Fruit fly (Drosophila melanogaster) whole organism, embryonic: ENCODE measurements around the gene SkpD.

Experiments used
- B-H1 ChIP-seq: fragments of 200-800 bp; sonication (Bioruptor generic); IDR thresholded peaks from 3 replicates; pipeline ENCODE4 v1.3.6; 2022; ENCODE audit warnings: missing biosample characterization, missing genetic modification characterization
- Bdp1 ChIP-seq: fragments of 200-800 bp; sonication (Bioruptor generic); optimal IDR thresholded peaks from 3 replicates; lab custom pipeline; 2016; ENCODE audit warnings: missing biosample characterization, missing genetic modification characterization
- CG10321 ChIP-seq: fragments of 200-800 bp; sonication (Bioruptor generic); IDR thresholded peaks from 2 replicates; pipeline ENCODE4 v1.3.6; 2022; ENCODE audit warnings: missing biosample characterization, missing genetic modification characterization
- CG11093 ChIP-seq: fragments of 200-800 bp; sonication (Bioruptor generic); IDR thresholded peaks from 3 replicates; pipeline ENCODE4 v1.3.6; 2022; ENCODE audit warnings: missing biosample characterization, missing genetic modification characterization
- CG11696 ChIP-seq: fragments of 200-800 bp; sonication (Bioruptor generic); IDR thresholded peaks from 2 replicates; pipeline ENCODE4 v1.3.6; 2022; ENCODE audit warnings: missing biosample characterization, missing genetic modification characterization
- CG12104 ChIP-seq: fragments of 200-800 bp; sonication (Bioruptor generic); optimal IDR thresholded peaks from 3 replicates; lab custom pipeline; 2016; ENCODE audit warnings: missing biosample characterization, missing genetic modification characterization
- CG12744 ChIP-seq: fragments of 200-800 bp; sonication (Bioruptor generic); optimal IDR thresholded peaks from 2 replicates; lab custom pipeline; 2016; ENCODE audit warnings: missing biosample characterization, missing genetic modification characterization
- CG13894 ChIP-seq: fragments of 200-800 bp; sonication (Bioruptor generic); optimal IDR thresholded peaks from 3 replicates; lab custom pipeline; 2018; ENCODE audit warnings: missing biosample characterization, mild to moderate bottlenecking, missing genetic modification characterization, moderate library complexity
- CG15514 ChIP-seq: fragments of 200-800 bp; sonication (Bioruptor generic); optimal IDR thresholded peaks from 3 replicates; lab custom pipeline; 2017; ENCODE audit warnings: missing biosample characterization, missing genetic modification characterization, mild to moderate bottlenecking, moderate library complexity, missing genetic modification reagents
- CG17186 ChIP-seq: fragments of 200-800 bp; sonication (Bioruptor generic); optimal IDR thresholded peaks from 3 replicates; lab custom pipeline; 2017; ENCODE audit warnings: missing biosample characterization, missing genetic modification reagents, missing genetic modification characterization
- CG17612 ChIP-seq: fragments of 200-800 bp; sonication (Bioruptor generic); IDR thresholded peaks from 2 replicates; pipeline ENCODE4 v1.3.6; 2022; ENCODE audit warnings: missing biosample characterization, missing genetic modification characterization
- CG17829 ChIP-seq: fragments of 200-800 bp; optimal IDR thresholded peaks from 2 replicates; lab custom pipeline; 2019; ENCODE audit warnings: missing biosample characterization, mild to moderate bottlenecking, missing genetic modification characterization, moderate library complexity
- CG2129 ChIP-seq: fragments of 200-800 bp; sonication (Bioruptor generic); IDR thresholded peaks from 2 replicates; pipeline ENCODE4 v1.3.6; 2022; ENCODE audit warnings: missing biosample characterization, missing genetic modification characterization; ENCODE audit not compliant: partially characterized antibody
- CG2202 ChIP-seq: fragments of 200-800 bp; sonication (Bioruptor generic); optimal IDR thresholded peaks from 2 replicates; lab custom pipeline; 2018; ENCODE audit warnings: missing biosample characterization, mild to moderate bottlenecking, missing genetic modification characterization
- CG2678 ChIP-seq: fragments of 200-800 bp; sonication (Bioruptor generic); optimal IDR thresholded peaks from 3 replicates; lab custom pipeline; 2019; ENCODE audit warnings: missing biosample characterization, mild to moderate bottlenecking, missing genetic modification characterization, moderate library complexity
- CG31224 ChIP-seq: fragments of 200-800 bp; sonication (Bioruptor generic); IDR thresholded peaks from 2 replicates; pipeline ENCODE4 v1.3.6; 2022; ENCODE audit warnings: missing biosample characterization, missing genetic modification characterization
- CG3726 ChIP-seq: fragments of 200-800 bp; sonication (Bioruptor generic); IDR thresholded peaks from 3 replicates; pipeline ENCODE4, ENCODE4 v1.3.6; 2022; ENCODE audit warnings: missing biosample characterization, missing genetic modification characterization
- CG4282 ChIP-seq: fragments of 200-800 bp; sonication (Bioruptor generic); optimal IDR thresholded peaks from 2 replicates; lab custom pipeline; 2016; ENCODE audit warnings: missing biosample characterization, missing genetic modification characterization
- CG43689 ChIP-seq: fragments of 200-800 bp; sonication (Bioruptor generic); IDR thresholded peaks from 2 replicates; pipeline ENCODE4 v1.3.6; 2022; ENCODE audit warnings: missing biosample characterization, missing genetic modification characterization
- CG7271 ChIP-seq: fragments of 200-800 bp; sonication (Bioruptor generic); optimal IDR thresholded peaks from 2 replicates; lab custom pipeline; 2018; ENCODE audit warnings: missing biosample characterization, mild to moderate bottlenecking, missing genetic modification characterization, moderate library complexity
- CG9215 ChIP-seq: fragments of 200-800 bp; sonication (Bioruptor generic); IDR thresholded peaks from 2 replicates; pipeline ENCODE4 v1.3.6; 2022; ENCODE audit warnings: missing biosample characterization, missing genetic modification characterization
- CG9437 ChIP-seq: fragments of 200-800 bp; sonication (Bioruptor generic); optimal IDR thresholded peaks from 2 replicates; lab custom pipeline; 2018; ENCODE audit warnings: missing biosample characterization, mild to moderate bottlenecking, missing genetic modification characterization
- CTCF ChIP-seq: fragments of 200-800 bp; sonication (Bioruptor generic); optimal IDR thresholded peaks from 2 replicates; lab custom pipeline; 2017; ENCODE audit warnings: missing biosample characterization, mild to moderate bottlenecking, missing genetic modification characterization, moderate library complexity
- Dip3 ChIP-seq: fragments of 200-800 bp; sonication (Bioruptor generic); optimal IDR thresholded peaks from 3 replicates; lab custom pipeline; 2016; ENCODE audit warnings: missing biosample characterization, missing genetic modification characterization
- Ets65A ChIP-seq: fragments of 200-800 bp; sonication (Bioruptor generic); peaks from one replicate; lab custom pipeline; 2016; ENCODE audit warnings: missing biosample characterization, missing genetic modification characterization
- H15 ChIP-seq: fragments of 200-800 bp; sonication (Bioruptor generic); IDR thresholded peaks from 3 replicates; pipeline ENCODE4 v1.3.6; 2022; ENCODE audit warnings: missing biosample characterization, missing genetic modification characterization
- HmgD ChIP-seq: fragments of 200-800 bp; sonication (Bioruptor generic); optimal IDR thresholded peaks from 3 replicates; lab custom pipeline; 2016; ENCODE audit warnings: missing biosample characterization, missing genetic modification characterization
- Hr3 ChIP-seq: fragments of 200-800 bp; sonication (Bioruptor generic); optimal IDR thresholded peaks from 3 replicates; lab custom pipeline; 2016; ENCODE audit warnings: missing biosample characterization, missing genetic modification characterization
- Hr78 ChIP-seq, 2 experiments: fragments of 200-800 bp in 1 of 2; fragments of >200 bp in 1 of 2; sonication (Bioruptor generic) in 1 of 2; optimal IDR thresholded peaks; 2 replicates each; lab custom pipeline; 2017 to 2019; ENCODE audit warnings: missing biosample characterization in 2 of 2, missing genetic modification characterization in 2 of 2, mild to moderate bottlenecking in 1 of 2, moderate library complexity in 1 of 2
- Lhr ChIP-seq: fragments of 200-800 bp; sonication (Bioruptor generic); optimal IDR thresholded peaks from 3 replicates; lab custom pipeline; 2017; ENCODE audit warnings: mild to moderate bottlenecking, missing biosample characterization, missing genetic modification reagents, missing genetic modification characterization
- Tbp ChIP-seq: fragments of >200 bp; optimal IDR thresholded peaks from 2 replicates; lab custom pipeline; 2018; ENCODE audit warnings: missing biosample characterization, missing genetic modification characterization
- al ChIP-seq: fragments of 200-800 bp; sonication (Bioruptor generic); IDR thresholded peaks from 2 replicates; pipeline ENCODE4 v1.3.6; 2022; ENCODE audit warnings: missing biosample characterization, missing genetic modification characterization
- cas ChIP-seq: fragments of 200-800 bp; sonication (Bioruptor generic); IDR thresholded peaks from 2 replicates; pipeline ENCODE4 v1.3.6; 2022; ENCODE audit warnings: missing biosample characterization, missing genetic modification characterization
- croc ChIP-seq: fragments of 200-800 bp; sonication (Bioruptor generic); conservative IDR thresholded peaks from 3 replicates; pipeline ENCODE4 v1.3.6; 2022; ENCODE audit warnings: missing biosample characterization, missing genetic modification characterization
- en ChIP-seq: fragments of 200-800 bp; sonication (Bioruptor generic); optimal IDR thresholded peaks from 2 replicates; lab custom pipeline; 2016; ENCODE audit warnings: missing biosample characterization, missing genetic modification characterization
- esg ChIP-seq: fragments of 200-800 bp; sonication (Bioruptor generic); conservative IDR thresholded peaks from 2 replicates; pipeline ENCODE4 v1.3.6; 2022; ENCODE audit warnings: missing biosample characterization, missing genetic modification characterization
- gsb ChIP-seq: fragments of 200-800 bp; sonication (Bioruptor generic); IDR thresholded peaks from 2 replicates; pipeline ENCODE4 v1.3.6; 2022; ENCODE audit warnings: missing biosample characterization, missing genetic modification characterization
- ham ChIP-seq: fragments of 200-800 bp; sonication (Bioruptor generic); IDR thresholded peaks from 2 replicates; pipeline ENCODE4 v1.3.6; 2022; ENCODE audit warnings: missing biosample characterization, missing genetic modification characterization
- hb ChIP-seq: fragments of 200-800 bp; sonication (Bioruptor generic); IDR thresholded peaks from 3 replicates; pipeline ENCODE4 v1.3.6; 2022; ENCODE audit warnings: missing biosample characterization, missing genetic modification characterization; ENCODE audit not compliant: partially characterized antibody
- hkb ChIP-seq, 2 experiments: fragments of 200-800 bp in 1 of 2; fragments of >200 bp in 1 of 2; sonication (Bioruptor generic) in 1 of 2; IDR thresholded peaks in 1 of 2; optimal IDR thresholded peaks in 1 of 2; 2 replicates each; pipeline versions ENCODE4 v1.3.6 to Lab custom; 2017 to 2022; ENCODE audit warnings: missing biosample characterization in 1 of 2, missing genetic modification characterization in 1 of 2
- ind ChIP-seq: fragments of 200-800 bp; sonication (Bioruptor generic); optimal IDR thresholded peaks from 3 replicates; lab custom pipeline; 2016; ENCODE audit warnings: missing biosample characterization, missing genetic modification characterization
- insv ChIP-seq, 2 experiments: fragments of 200-800 bp; sonication (Bioruptor generic); optimal IDR thresholded peaks; 3 replicates each; lab custom pipeline; 2016 to 2018; ENCODE audit warnings: missing biosample characterization in 2 of 2, missing genetic modification characterization in 2 of 2
- ken ChIP-seq: fragments of 200-800 bp; sonication (Bioruptor generic); IDR thresholded peaks from 3 replicates; pipeline ENCODE4 v1.3.6; 2022; ENCODE audit warnings: missing biosample characterization, missing genetic modification characterization
- knrl ChIP-seq: fragments of 200-800 bp; sonication (Bioruptor generic); IDR thresholded peaks from 3 replicates; pipeline ENCODE4 v1.3.6; 2022; ENCODE audit warnings: missing biosample characterization, missing genetic modification characterization; ENCODE audit not compliant: partially characterized antibody
- mirr ChIP-seq: fragments of 200-800 bp; sonication (Bioruptor generic); optimal IDR thresholded peaks from 3 replicates; lab custom pipeline; 2018; ENCODE audit warnings: missing biosample characterization, mild to moderate bottlenecking, missing genetic modification characterization
- oc ChIP-seq: fragments of 200-800 bp; sonication (Bioruptor generic); optimal IDR thresholded peaks from 2 replicates; lab custom pipeline; 2018; ENCODE audit warnings: missing biosample characterization, mild to moderate bottlenecking, missing genetic modification characterization, moderate library complexity
- salm ChIP-seq: fragments of 200-800 bp; sonication (Bioruptor generic); optimal IDR thresholded peaks from 2 replicates; lab custom pipeline; 2018; ENCODE audit warnings: missing biosample characterization, mild to moderate bottlenecking, missing genetic modification characterization
- sim ChIP-seq: fragments of 200-800 bp; sonication (Bioruptor generic); IDR thresholded peaks from 2 replicates; pipeline ENCODE4 v1.3.6; 2022; ENCODE audit warnings: missing biosample characterization, missing genetic modification characterization
- stwl ChIP-seq: fragments of 200-800 bp; sonication (Bioruptor generic); optimal IDR thresholded peaks from 3 replicates; lab custom pipeline; 2018; ENCODE audit warnings: missing biosample characterization, mild to moderate bottlenecking, missing genetic modification characterization, moderate library complexity
- zfh1 ChIP-seq: fragments of 200-800 bp; sonication (Bioruptor generic); IDR thresholded peaks from 3 replicates; pipeline ENCODE4 v1.3.6; 2022; ENCODE audit warnings: missing biosample characterization, missing genetic modification characterization

The SkpD gene

dm6 chrX:19846701-19847383, 34.3 kb downstream of the SkpD start (continued):
- TF ChIP-seq CG11093 (GFP tag; lab: Robert Waterston, UW) (peak; percentile 94), CG11696 (GFP tag; lab: Robert Waterston, UW) (peak; percentile 82), CG15514 (GFP tag; lab: Kevin White, UChicago) (peak; percentile 78), Bdp1 (peak; percentile 85), CTCF (GFP tag; lab: Kevin White, UChicago) (peak; percentile 59), CG10321 (peak; percentile 40; the same call in 1 of the 2 replicates), croc (GFP tag; lab: Robert Waterston, UW) (peak; percentile 89), H15 (peak; percentile 92), ken (GFP tag; lab: Robert Waterston, UW) (peak; percentile 96), sim (peak; percentile 80), Lhr (peak; percentile 81), cas (GFP tag; lab: Robert Waterston, UW) (peak; percentile 89), en (GFP tag; lab: Kevin White, UChicago) (peak; percentile 88), oc (tag; lab: Kevin White, UChicago) (peak; percentile 91), CG13894 (tag; lab: Kevin White, UChicago) (peak; percentile 82), CG7271 (tag; lab: Kevin White, UChicago) (peak; percentile 41), Tbp (GFP tag; lab: Kevin White, UChicago) (no peak), CG17612 (GFP tag; lab: Robert Waterston, UW) (peak; percentile 71), ham (GFP tag; lab: Robert Waterston, UW) (peak; percentile 78), mirr (GFP tag; lab: Kevin White, UChicago) (peak; percentile 87), knrl (peak; percentile 40; the same call in 1 of the 3 replicates), CG9437 (GFP tag; lab: Kevin White, UChicago) (peak; percentile 86), ind (GFP tag; lab: Kevin White, UChicago) (peak; percentile 93), B-H1 (GFP tag; lab: Robert Waterston, UW) (peak; percentile 93), Hr3 (GFP tag; lab: Kevin White, UChicago) (peak; percentile 94), salm (peak; percentile 81), CG2678 (tag; lab: Kevin White, UChicago) (peak; percentile 94), CG2202 (peak; percentile 91), CG2129 (GFP tag; lab: Robert Waterston, UW) (no peak), CG12744 (GFP tag; lab: Kevin White, UChicago) (peak; percentile 88), al (GFP tag; lab: Robert Waterston, UW) (peak; percentile 85), Dip3 (GFP tag; lab: Kevin White, UChicago) (peak; percentile 73), CG12104 (GFP tag; lab: Kevin White, UChicago) (peak; percentile 86), CG4282 (GFP tag; lab: Kevin White, UChicago) (peak; percentile 83), Ets65A (GFP tag; lab: Kevin White, UChicago) (peak; percentile 99), CG31224 (GFP tag; lab: Robert Waterston, UW) (peak; percentile 86), CG9215 (peak; percentile 85), CG17186 (GFP tag; lab: Kevin White, UChicago) (peak; percentile 79), CG3726 (GFP tag; lab: Robert Waterston, UW) (peak; percentile 92), hkb (optimal IDR thresholded peaks at IDR 0.05; lab: Kevin White, UChicago) (no peak), hkb (GFP tag; IDR thresholded peaks at IDR 0.05; lab: Robert Waterston, UW) (peak; percentile 96), Hr78 (GFP tag; optimal IDR thresholded peaks at IDR 0.05; lab: Kevin White, UChicago) (peak in 1 of 2 experiments; percentile 74), gsb (peak; percentile 93), HmgD (peak; percentile 90), CG17829 (peak; percentile 95), hb (GFP tag; lab: Robert Waterston, UW) (no peak), CG43689 (GFP tag; lab: Robert Waterston, UW) (peak; percentile 86), esg (peak; percentile 94), insv (GFP tag; optimal IDR thresholded peaks at IDR 0.05; lab: Kevin White, UChicago) (peak; percentile 22 to 36), zfh1 (GFP tag; lab: Robert Waterston, UW) (peak; percentile 96), stwl (tag; lab: Kevin White, UChicago) (peak; percentile 14)
